Worm (Caenorhabditis elegans): ENCODE results near the gene F09G2.2.
A peak's percentile ranks its signal among the peaks of the same experiment; 100 is the strongest.

The F09G2.2 gene

ce11 chrV:7198403-7198802, 1.7 kb downstream of the F09G2.2 start (continued):
- TF ChIP-seq lin-29 (GFP tag; IDR thresholded peaks at IDR 0.05) (no peak), Y75B8A.6 (GFP tag; IDR thresholded peaks at IDR 0.05) (no peak), mxl-3 (GFP tag; optimal IDR thresholded peaks at IDR 0.05) (no peak), Y5F2A.4 (GFP tag; optimal IDR thresholded peaks at IDR 0.05) (no peak), set-16 (GFP tag; IDR thresholded peaks at IDR 0.05) (no peak), zfp-2 (tag; optimal IDR thresholded peaks at IDR 0.05) (no peak), fos-1 (tag; optimal IDR thresholded peaks at IDR 0.05) (no peak), Y48G9A.11 (GFP tag; IDR thresholded peaks at IDR 0.05) (peak; percentile 48), nhr-25 (tag; optimal IDR thresholded peaks at IDR 0.05; ENCODE audit: borderline replicate concordance, insufficient read depth) (no peak), aly-2 (tag; optimal IDR thresholded peaks at IDR 0.05) (no peak), mep-1 (tag; optimal IDR thresholded peaks at IDR 0.05) (peak; percentile 61), dpl-1 (GFP tag; optimal IDR thresholded peaks at IDR 0.05) (no peak), pqm-1 (tag; optimal IDR thresholded peaks at IDR 0.05) (peak; percentile 63), spr-1 (tag; optimal IDR thresholded peaks at IDR 0.05) (no peak), ces-1 (GFP tag; optimal IDR thresholded peaks at IDR 0.05) (no peak), dmd-9 (GFP tag; IDR thresholded peaks at IDR 0.05) (no peak), nhr-10 (tag; optimal IDR thresholded peaks at IDR 0.05) (no peak), daf-8 (GFP tag; IDR thresholded peaks at IDR 0.05) (no peak), nhr-28 (tag; optimal IDR thresholded peaks at IDR 0.05) (peak; percentile 86), lin-13 (GFP tag; optimal IDR thresholded peaks at IDR 0.05) (peak; percentile 74), madf-5 (GFP tag; IDR thresholded peaks at IDR 0.05) (no peak), ceh-62 (tag; optimal IDR thresholded peaks at IDR 0.05) (no peak), F26F4.8 (GFP tag; conservative IDR thresholded peaks at IDR 0.05) (no peak), zfp-3 (GFP tag; conservative IDR thresholded peaks at IDR 0.05) (no peak), pha-4 (GFP tag; IDR thresholded peaks at IDR 0.05) (no peak; the same call in 1 of the 2 replicates), pha-4 (tag; optimal IDR thresholded peaks at IDR 0.05) (no peak), ztf-7 (tag; optimal IDR thresholded peaks at IDR 0.05) (no peak), egl-43 (GFP tag; IDR thresholded peaks at IDR 0.05) (no peak), attf-4 (tag; optimal IDR thresholded peaks at IDR 0.05) (no peak), ceh-20 (GFP tag; IDR thresholded peaks at IDR 0.05) (no peak), F44E2.7 (GFP tag; IDR thresholded peaks at IDR 0.05) (no peak), jun-1 (tag; optimal IDR thresholded peaks at IDR 0.05) (no peak), tra-1 (GFP tag; IDR thresholded peaks at IDR 0.05) (no peak), hif-1 (tag; optimal IDR thresholded peaks at IDR 0.05) (no peak), madf-9 (GFP tag; conservative IDR thresholded peaks at IDR 0.05) (no peak), R02D3.7 (tag; optimal IDR thresholded peaks at IDR 0.05) (no peak), nhr-42 (GFP tag; IDR thresholded peaks at IDR 0.05) (0 out of 2 replicates have a peak, but pooled peaks have one; percentile 10), cey-2 (tag; optimal IDR thresholded peaks at IDR 0.05; ENCODE audit: borderline replicate concordance, insufficient read depth) (no peak), unc-130 (GFP tag; optimal IDR thresholded peaks at IDR 0.05) (peak; percentile 2), snpc-1.2 (GFP tag; IDR thresholded peaks at IDR 0.05) (no peak), zip-2 (tag; optimal IDR thresholded peaks at IDR 0.05) (no peak), fkh-10 (GFP tag; optimal IDR thresholded peaks at IDR 0.05) (no peak), ZK337.2 (GFP tag; IDR thresholded peaks at IDR 0.05) (no peak), nhr-102 (tag; optimal IDR thresholded peaks at IDR 0.05) (peak; percentile 63), Y105C5A.15 (GFP tag; IDR thresholded peaks at IDR 0.05) (no peak), dmd-8 (GFP tag; IDR thresholded peaks at IDR 0.05) (no peak), ZK546.5 (tag; optimal IDR thresholded peaks at IDR 0.05) (no peak), mxl-2 (GFP tag; conservative IDR thresholded peaks at IDR 0.05) (no peak; the same call in 1 of the 2 replicates), skn-1 (tag; optimal IDR thresholded peaks at IDR 0.05) (no peak), spr-3 (GFP tag; optimal IDR thresholded peaks at IDR 0.05) (no peak), daf-16 (GFP tag; optimal IDR thresholded peaks at IDR 0.05) (peak in 1 of 2 experiments; percentile 38), daf-16 (tag; optimal IDR thresholded peaks at IDR 0.05) (peak; percentile 46), zip-11 (GFP tag; IDR thresholded peaks at IDR 0.05) (no peak)

Measured in whole organism, L4 larva.